Fruit fly (Drosophila melanogaster) whole organism, adult: ENCODE data around the gene Muc30E.
A peak's percentile ranks its signal among the peaks of the same experiment; 100 is the strongest.

Source experiments
- CG11617 ChIP-seq: fragments of 200-800 bp; sonication (Bioruptor generic); optimal IDR thresholded peaks from 2 replicates; lab custom pipeline; 2017; ENCODE audit warnings: mild to moderate bottlenecking, missing biosample characterization, missing genetic modification reagents, missing genetic modification characterization
- CG12768 ChIP-seq: fragments of 200-800 bp; sonication (Bioruptor generic); optimal IDR thresholded peaks from 2 replicates; lab custom pipeline; 2017; ENCODE audit warnings: missing biosample characterization, missing genetic modification characterization, mild to moderate bottlenecking, moderate library complexity, missing genetic modification reagents
- CG1620 ChIP-seq: fragments of 200-800 bp; sonication (Bioruptor generic); optimal IDR thresholded peaks from 2 replicates; lab custom pipeline; 2016; ENCODE audit warnings: missing biosample characterization, missing genetic modification characterization
- CG33017 ChIP-seq: fragments of 200-800 bp; sonication (Bioruptor generic); optimal IDR thresholded peaks from 2 replicates; lab custom pipeline; 2018; ENCODE audit warnings: missing biosample characterization, mild to moderate bottlenecking, missing genetic modification characterization, moderate library complexity
- CG7101 ChIP-seq: fragments of 200-800 bp; sonication (Bioruptor generic); optimal IDR thresholded peaks from 2 replicates; lab custom pipeline; 2018; ENCODE audit warnings: missing biosample characterization, mild to moderate bottlenecking, missing genetic modification characterization, moderate library complexity
- ovo ChIP-seq: fragments of 200-800 bp; sonication (Bioruptor generic); optimal IDR thresholded peaks from 2 replicates; lab custom pipeline; 2016; ENCODE audit warnings: missing biosample characterization, missing genetic modification characterization
- pad ChIP-seq: fragments of 200-800 bp; sonication (Bioruptor generic); optimal IDR thresholded peaks from 3 replicates; lab custom pipeline; 2017; ENCODE audit warnings: missing biosample characterization, missing genetic modification characterization, mild to moderate bottlenecking, moderate library complexity, missing genetic modification reagents
- toe ChIP-seq: fragments of 200-800 bp; sonication (Bioruptor generic); optimal IDR thresholded peaks from 2 replicates; lab custom pipeline; 2016; ENCODE audit warnings: missing biosample characterization, missing genetic modification characterization

DNA sequence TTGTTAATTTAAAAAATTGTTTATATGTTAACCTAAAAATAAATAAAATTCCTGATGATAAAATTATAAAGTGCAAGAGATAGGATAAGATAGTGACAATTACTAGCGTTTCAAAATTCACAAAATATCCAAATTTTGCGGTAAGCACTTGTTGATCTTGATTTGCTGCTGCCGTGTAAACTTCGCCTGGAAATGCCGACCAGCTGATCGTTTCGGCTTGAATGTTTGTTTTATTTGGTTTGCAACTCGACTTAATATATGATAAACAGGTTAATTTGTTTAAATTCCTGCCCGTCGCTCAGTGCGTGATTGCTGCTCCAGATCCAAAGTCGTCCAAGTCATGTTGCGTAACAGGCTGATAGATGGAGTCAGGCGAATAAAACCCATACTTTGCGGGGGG lies 18.5 kb upstream of the Muc30E start, which contains the start of gene CG4592:
- TF ChIP-seq CG7101 (peak; percentile 78), CG11617 (GFP tag; lab: Kevin White, UChicago) (peak; percentile 79), CG1620 (GFP tag; lab: Kevin White, UChicago) (peak; percentile 12), CG33017 (tag; lab: Kevin White, UChicago) (peak; percentile 72), CG12768 (peak; percentile 82), ovo (GFP tag; lab: Kevin White, UChicago) (no peak), pad (GFP tag; lab: Kevin White, UChicago) (peak; percentile 25), toe (GFP tag; lab: Kevin White, UChicago) (peak; percentile 67)
